Fruit fly (Drosophila melanogaster): Measurements from ENCODE around the gene CG8840.

Gene CG8840

dm6 chr2L:3439502-3439901 is 29.1 kb downstream of the CG8840 start (continued):
- no peak for TF ChIP-seq rib (GFP tag; IDR thresholded peaks at IDR 0.05)
- TF ChIP-seq CG6791 (GFP tag; IDR thresholded peaks at IDR 0.05; ENCODE audit: partially characterized antibody) = no peak
- TF ChIP-seq lov (optimal IDR thresholded peaks at IDR 0.05) = no peak
- TF ChIP-seq lov (GFP tag; IDR thresholded peaks at IDR 0.05) = no peak
- no peak for TF ChIP-seq jumu (GFP tag; optimal IDR thresholded peaks at IDR 0.05)
- TF ChIP-seq ind (GFP tag; optimal IDR thresholded peaks at IDR 0.05) = no peak
- peak; percentile 52 for TF ChIP-seq nmo (GFP tag; optimal IDR thresholded peaks at IDR 0.05)
- TF ChIP-seq unpg (GFP tag; optimal IDR thresholded peaks at IDR 0.05) = peak; percentile 41
- no peak for TF ChIP-seq Usf (GFP tag; optimal IDR thresholded peaks at IDR 0.05)
- TF ChIP-seq CG11085 (GFP tag; IDR thresholded peaks at IDR 0.05) = no peak
- no peak for TF ChIP-seq Bgb (GFP tag; IDR thresholded peaks at IDR 0.05; ENCODE audit: partially characterized antibody)
- TF ChIP-seq eve (GFP tag; optimal IDR thresholded peaks at IDR 0.05) = peak in 1 of 2 experiments; percentile 2
- TF ChIP-seq ci (GFP tag; IDR thresholded peaks at IDR 0.05) = no peak
- peak; percentile 33 for TF ChIP-seq Ssrp (tag; optimal IDR thresholded peaks at IDR 0.05)
- no peak for TF ChIP-seq jing (GFP tag; optimal IDR thresholded peaks at IDR 0.05)
- no peak for TF ChIP-seq Ets97D (GFP tag; optimal IDR thresholded peaks at IDR 0.05)
- TF ChIP-seq stwl (tag; optimal IDR thresholded peaks at IDR 0.05) = no peak
- TF ChIP-seq trem (tag; optimal IDR thresholded peaks at IDR 0.05) = peak; percentile 12
- no peak for TF ChIP-seq CG15269 (tag; optimal IDR thresholded peaks at IDR 0.05)
- TF ChIP-seq sim (GFP tag; IDR thresholded peaks at IDR 0.05) = no peak
- no peak for TF ChIP-seq CG1647 (GFP tag; optimal IDR thresholded peaks at IDR 0.05)
- no peak for TF ChIP-seq abd-A (tag; optimal IDR thresholded peaks at IDR 0.05)
- TF ChIP-seq chm (GFP tag; IDR thresholded peaks at IDR 0.05) = no peak
- TF ChIP-seq CG1024 (GFP tag; IDR thresholded peaks at IDR 0.05) = no peak
- no peak for TF ChIP-seq sens-2 (GFP tag; IDR thresholded peaks at IDR 0.05)
- TF ChIP-seq Lpt (GFP tag; optimal IDR thresholded peaks at IDR 0.05) = no peak
- no peak for TF ChIP-seq Meics (GFP tag; optimal IDR thresholded peaks at IDR 0.05)
- TF ChIP-seq CkIIα-i1 (GFP tag; IDR thresholded peaks at IDR 0.05) = no peak
- TF ChIP-seq Oaz (GFP tag; IDR thresholded peaks at IDR 0.05) = no peak
- TF ChIP-seq CG2712 (tag; optimal IDR thresholded peaks at IDR 0.05) = peak; percentile 63
- no peak for TF ChIP-seq sr (GFP tag; IDR thresholded peaks at IDR 0.05)
- TF ChIP-seq CG4424 (GFP tag; optimal IDR thresholded peaks at IDR 0.05) = no peak
- TF ChIP-seq ab (GFP tag; optimal IDR thresholded peaks at IDR 0.05) = no peak
- TF ChIP-seq CG9797 (GFP tag; optimal IDR thresholded peaks at IDR 0.05) = no peak
- TF ChIP-seq CG9876 (GFP tag; optimal IDR thresholded peaks at IDR 0.05) = no peak
- TF ChIP-seq cad (GFP tag; optimal IDR thresholded peaks at IDR 0.05) = no peak
- TF ChIP-seq Eip74EF (GFP tag; optimal IDR thresholded peaks at IDR 0.05) = no peak
- TF ChIP-seq sd (tag; optimal IDR thresholded peaks at IDR 0.05) = no peak
- TF ChIP-seq nerfin-2 (GFP tag; IDR thresholded peaks at IDR 0.05; ENCODE audit: partially characterized antibody) = no peak
- TF ChIP-seq MBD-R2 (GFP tag; IDR thresholded peaks at IDR 0.05) = no peak
- TF ChIP-seq NC2α (GFP tag; optimal IDR thresholded peaks at IDR 0.05) = no peak
- TF ChIP-seq CG8290 (GFP tag; optimal IDR thresholded peaks at IDR 0.05) = no peak
- no peak for TF ChIP-seq CG8290 (tag; optimal IDR thresholded peaks at IDR 0.05)
- no peak for TF ChIP-seq caup (GFP tag; optimal IDR thresholded peaks at IDR 0.05; ENCODE audit: severe bottlenecking)
- TF ChIP-seq Xrp1 (GFP tag; IDR thresholded peaks at IDR 0.05) = peak; percentile 51
- TF ChIP-seq prd (optimal IDR thresholded peaks at IDR 0.05) = no peak
- TF ChIP-seq prd (GFP tag; IDR thresholded peaks at IDR 0.05) = no peak
- no peak for TF ChIP-seq cg (GFP tag; optimal IDR thresholded peaks at IDR 0.05)
- TF ChIP-seq lola (GFP tag; optimal IDR thresholded peaks at IDR 0.05) = peak in 1 of 3 experiments; percentile 70
- TF ChIP-seq CG18764 (GFP tag; optimal IDR thresholded peaks at IDR 0.05) = no peak
- TF ChIP-seq ase (GFP tag; IDR thresholded peaks at IDR 0.05) = no peak
- no peak for TF ChIP-seq CG6689 (GFP tag; IDR thresholded peaks at IDR 0.05)
- no peak for TF ChIP-seq CG15514 (GFP tag; optimal IDR thresholded peaks at IDR 0.05)

All from whole organism, embryonic.